Fruit fly (Drosophila melanogaster) whole organism, pupa: ENCODE data around the gene ARY.
"Not testable (repeated sequence)": the region's sequence is repeated elsewhere in the genome, so short reads cannot be mapped to it uniquely, and the experiment has no call there.

Source experiments
- CG14655 ChIP-seq: fragments of 200-800 bp; sonication (Bioruptor generic); optimal IDR thresholded peaks from 3 replicates; lab custom pipeline; 2017; ENCODE audit warnings: mild to moderate bottlenecking, missing biosample characterization, missing genetic modification reagents, missing genetic modification characterization
- CG34367 ChIP-seq: fragments of 200-800 bp; sonication (Bioruptor generic); optimal IDR thresholded peaks from 2 replicates; lab custom pipeline; 2018; ENCODE audit warnings: missing biosample characterization, mild to moderate bottlenecking, missing genetic modification characterization
- Snoo ChIP-seq: fragments of 200-800 bp; sonication (Bioruptor generic); optimal IDR thresholded peaks from 3 replicates; lab custom pipeline; 2017; ENCODE audit warnings: missing biosample characterization, mild to moderate bottlenecking, missing genetic modification characterization, inconsistent platforms

The ARY gene

dm6 chrY:702130-702529 lies at the start of gene ARY:
ARY (plus strand) TSS chrY:702430.
- TF ChIP-seq CG34367 (tag; lab: Kevin White, UChicago); CG14655 (GFP tag; lab: Kevin White, UChicago); Snoo: not testable (repeated sequence)
- TF ChIP-seq, all 21 proteins: peak for 0; not testable (repeated sequence) for 21
